Fruit fly (Drosophila melanogaster) whole organism, prepupa: ENCODE results near the gene CG9154.

Source experiments
- Blimp-1 ChIP-seq: fragments of 200-800 bp; sonication (Bioruptor generic); optimal IDR thresholded peaks from 3 replicates; lab custom pipeline; 2017; ENCODE audit warnings: missing biosample characterization, missing genetic modification characterization, mild to moderate bottlenecking, moderate library complexity, missing genetic modification reagents
- CG10669 ChIP-seq: fragments of 200-800 bp; sonication (Bioruptor generic); optimal IDR thresholded peaks from 3 replicates; lab custom pipeline; 2018; ENCODE audit warnings: missing biosample characterization, mild to moderate bottlenecking, missing genetic modification characterization, moderate library complexity
- CG11294 ChIP-seq: fragments of 200-800 bp; sonication (Bioruptor generic); IDR thresholded peaks from 2 replicates; pipeline ENCODE4 v1.3.6; 2022; ENCODE audit warnings: missing biosample characterization, missing genetic modification characterization
- CG11902 ChIP-seq: fragments of 200-800 bp; sonication (Bioruptor generic); optimal IDR thresholded peaks from 3 replicates; lab custom pipeline; 2016; ENCODE audit warnings: missing biosample characterization, missing genetic modification characterization
- CG15336 ChIP-seq: fragments of 200-800 bp; sonication (Bioruptor generic); IDR thresholded peaks from 2 replicates; pipeline ENCODE4 v1.3.6; 2022; ENCODE audit warnings: missing biosample characterization, missing genetic modification characterization
- CG1621 ChIP-seq: fragments of 200-800 bp; sonication (Bioruptor generic); optimal IDR thresholded peaks from 3 replicates; lab custom pipeline; 2018; ENCODE audit warnings: missing biosample characterization, mild to moderate bottlenecking, missing genetic modification characterization
- CG16779 ChIP-seq: fragments of 200-800 bp; sonication (Bioruptor generic); optimal IDR thresholded peaks from 3 replicates; lab custom pipeline; 2017; ENCODE audit warnings: missing biosample characterization, mild to moderate bottlenecking, missing genetic modification characterization
- CG3032 ChIP-seq: fragments of 200-800 bp; optimal IDR thresholded peaks from 2 replicates; lab custom pipeline; 2019; ENCODE audit warnings: missing biosample characterization, mild to moderate bottlenecking, missing genetic modification characterization, moderate library complexity
- CG31627 ChIP-seq: fragments of 200-800 bp; sonication (Bioruptor generic); optimal IDR thresholded peaks from 3 replicates; lab custom pipeline; 2016; ENCODE audit warnings: missing biosample characterization, missing genetic modification characterization
- CG32006 ChIP-seq: fragments of 200-800 bp; sonication (Bioruptor generic); optimal IDR thresholded peaks from 3 replicates; lab custom pipeline; 2017; ENCODE audit warnings: missing biosample characterization, mild to moderate bottlenecking, missing genetic modification characterization
- CG34406 ChIP-seq: fragments of 200-800 bp; sonication (Bioruptor generic); optimal IDR thresholded peaks from 3 replicates; lab custom pipeline; 2016; ENCODE audit warnings: missing biosample characterization, missing genetic modification characterization
- CG3919 ChIP-seq: fragments of 200-800 bp; sonication (Bioruptor generic); optimal IDR thresholded peaks from 3 replicates; lab custom pipeline; 2016; ENCODE audit warnings: missing biosample characterization, missing genetic modification characterization
- CG4318 ChIP-seq: fragments of 200-800 bp; sonication (Bioruptor generic); optimal IDR thresholded peaks from 3 replicates; lab custom pipeline; 2017; ENCODE audit warnings: missing biosample characterization, mild to moderate bottlenecking, missing genetic modification characterization
- CG6163 ChIP-seq: fragments of 200-800 bp; sonication (Bioruptor generic); IDR thresholded peaks from 3 replicates; pipeline ENCODE4 v1.3.6; 2022; ENCODE audit warnings: missing biosample characterization, missing genetic modification characterization
- CG6276 ChIP-seq: fragments of 200-800 bp; sonication (Bioruptor generic); optimal IDR thresholded peaks from 2 replicates; lab custom pipeline; 2017; ENCODE audit warnings: missing biosample characterization, mild to moderate bottlenecking, missing genetic modification characterization
- CG6792 ChIP-seq: fragments of 200-800 bp; sonication (Bioruptor generic); optimal IDR thresholded peaks from 3 replicates; lab custom pipeline; 2016; ENCODE audit warnings: missing biosample characterization, missing genetic modification characterization
- CG6808 ChIP-seq: fragments of 200-800 bp; sonication (Bioruptor generic); optimal IDR thresholded peaks from 3 replicates; lab custom pipeline; 2017; ENCODE audit warnings: missing biosample characterization, missing genetic modification characterization, mild to moderate bottlenecking, moderate library complexity, missing genetic modification reagents
- CG6854 ChIP-seq: fragments of 200-800 bp; sonication (Bioruptor generic); optimal IDR thresholded peaks from 2 replicates; lab custom pipeline; 2017; ENCODE audit warnings: missing biosample characterization, mild to moderate bottlenecking, missing genetic modification characterization
- CG7368 ChIP-seq: fragments of 200-800 bp; sonication (Bioruptor generic); optimal IDR thresholded peaks from 3 replicates; lab custom pipeline; 2016; ENCODE audit warnings: missing biosample characterization, missing genetic modification characterization
- CG8119 ChIP-seq: fragments of 200-800 bp; sonication (Bioruptor generic); IDR thresholded peaks from 3 replicates; pipeline ENCODE4 v1.3.6; 2022; ENCODE audit warnings: missing biosample characterization, missing genetic modification characterization
- CG8319 ChIP-seq: fragments of 200-800 bp; sonication (Bioruptor generic); optimal IDR thresholded peaks from 3 replicates; lab custom pipeline; 2016; ENCODE audit warnings: missing biosample characterization, missing genetic modification characterization
- CG8632 ChIP-seq: fragments of 200-800 bp; sonication (Bioruptor generic); optimal IDR thresholded peaks from 3 replicates; lab custom pipeline; 2016; ENCODE audit warnings: missing biosample characterization, missing genetic modification characterization
- CG9139 ChIP-seq: fragments of 200-800 bp; sonication (Bioruptor generic); optimal IDR thresholded peaks from 3 replicates; lab custom pipeline; 2017; ENCODE audit warnings: missing biosample characterization, mild to moderate bottlenecking, missing genetic modification characterization
- Eip75B ChIP-seq: fragments of 200-800 bp; sonication (Bioruptor generic); optimal IDR thresholded peaks from 3 replicates; lab custom pipeline; 2016; ENCODE audit warnings: missing biosample characterization, missing genetic modification characterization
- Eip78C ChIP-seq: fragments of 200-800 bp; sonication (Bioruptor generic); peaks from one replicate; lab custom pipeline; 2016; ENCODE audit warnings: missing biosample characterization, missing genetic modification characterization
- Eip93F ChIP-seq: fragments of 200-800 bp; sonication (Bioruptor generic); optimal IDR thresholded peaks from 2 replicates; lab custom pipeline; 2016; ENCODE audit warnings: missing biosample characterization, mild to moderate bottlenecking, missing genetic modification characterization
- Ets21C ChIP-seq: fragments of 200-800 bp; sonication (Bioruptor generic); optimal IDR thresholded peaks from 3 replicates; lab custom pipeline; 2016; ENCODE audit warnings: missing biosample characterization, missing genetic modification characterization
- Hr38 ChIP-seq: sonication (Bioruptor generic); optimal IDR thresholded peaks from 2 replicates; lab custom pipeline; 2016; ENCODE audit warnings: missing biosample characterization, missing genetic modification characterization
- Hr39 ChIP-seq: fragments of 200-800 bp; sonication (Bioruptor generic); optimal IDR thresholded peaks from 2 replicates; lab custom pipeline; 2016; ENCODE audit warnings: missing biosample characterization, missing genetic modification characterization
- Hr4 ChIP-seq: fragments of 200-800 bp; sonication (Bioruptor generic); optimal IDR thresholded peaks from 3 replicates; lab custom pipeline; 2016; ENCODE audit warnings: missing biosample characterization, missing genetic modification characterization
- Lpt ChIP-seq: fragments of 200-800 bp; sonication (Bioruptor generic); optimal IDR thresholded peaks from 3 replicates; lab custom pipeline; 2016; ENCODE audit warnings: missing biosample characterization, missing genetic modification characterization
- Met ChIP-seq: fragments of 200-800 bp; sonication (Bioruptor generic); optimal IDR thresholded peaks from 3 replicates; lab custom pipeline; 2016; ENCODE audit warnings: missing biosample characterization, missing genetic modification characterization
- OdsH ChIP-seq: fragments of 200-800 bp; sonication (Bioruptor generic); optimal IDR thresholded peaks from 3 replicates; lab custom pipeline; 2016; ENCODE audit warnings: missing biosample characterization, missing genetic modification characterization
- Smox ChIP-seq: fragments of 200-800 bp; sonication (Bioruptor generic); optimal IDR thresholded peaks from 3 replicates; lab custom pipeline; 2016; ENCODE audit warnings: missing biosample characterization, missing genetic modification characterization
- Sox102F ChIP-seq: fragments of 200-800 bp; sonication (Bioruptor generic); optimal IDR thresholded peaks from 2 replicates; lab custom pipeline; 2016; ENCODE audit warnings: missing biosample characterization, mild to moderate bottlenecking, missing genetic modification characterization
- Sox14 ChIP-seq: fragments of 200-800 bp; sonication (Bioruptor generic); optimal IDR thresholded peaks from 3 replicates; lab custom pipeline; 2016; ENCODE audit warnings: missing biosample characterization, missing genetic modification characterization
- Sox15 ChIP-seq: fragments of 200-800 bp; sonication (Bioruptor generic); optimal IDR thresholded peaks from 3 replicates; lab custom pipeline; 2016; ENCODE audit warnings: missing biosample characterization, missing genetic modification characterization
- acj6 ChIP-seq: fragments of 200-800 bp; sonication (Bioruptor generic); optimal IDR thresholded peaks from 3 replicates; lab custom pipeline; 2016; ENCODE audit warnings: missing biosample characterization, missing genetic modification characterization
- cyc ChIP-seq: fragments of 200-800 bp; sonication (Bioruptor generic); optimal IDR thresholded peaks from 3 replicates; lab custom pipeline; 2016; ENCODE audit warnings: missing biosample characterization, missing genetic modification characterization
- dac ChIP-seq: fragments of 200-800 bp; sonication (Bioruptor generic); optimal IDR thresholded peaks from 2 replicates; lab custom pipeline; 2017; ENCODE audit warnings: missing biosample characterization, mild to moderate bottlenecking, missing genetic modification characterization
- eg ChIP-seq: fragments of 200-800 bp; sonication (Bioruptor generic); IDR thresholded peaks from 3 replicates; pipeline ENCODE4 v1.3.6; 2022; ENCODE audit warnings: missing biosample characterization, missing genetic modification characterization
- esn ChIP-seq: fragments of 200-800 bp; sonication (Bioruptor generic); optimal IDR thresholded peaks from 2 replicates; lab custom pipeline; 2016; ENCODE audit warnings: missing biosample characterization, mild to moderate bottlenecking, missing genetic modification characterization, moderate library complexity
- fd59A ChIP-seq: fragments of 200-800 bp; sonication (Bioruptor generic); optimal IDR thresholded peaks from 2 replicates; lab custom pipeline; 2017; ENCODE audit warnings: missing biosample characterization, mild to moderate bottlenecking, missing genetic modification characterization, missing genetic modification reagents
- fd85E ChIP-seq: fragments of 200-800 bp; sonication (Bioruptor generic); optimal IDR thresholded peaks from 3 replicates; lab custom pipeline; 2016; ENCODE audit warnings: missing biosample characterization, missing genetic modification characterization
- fkh ChIP-seq: fragments of 200-800 bp; sonication (Bioruptor generic); optimal IDR thresholded peaks from 3 replicates; lab custom pipeline; 2017; ENCODE audit warnings: missing biosample characterization, mild to moderate bottlenecking, missing genetic modification characterization, moderate library complexity
- lz ChIP-seq: fragments of 200-800 bp; sonication (Bioruptor generic); optimal IDR thresholded peaks from 3 replicates; lab custom pipeline; 2016; ENCODE audit warnings: missing biosample characterization, missing genetic modification characterization
- net ChIP-seq: fragments of 200-800 bp; sonication (Bioruptor generic); optimal IDR thresholded peaks from 3 replicates; lab custom pipeline; 2016; ENCODE audit warnings: missing biosample characterization, missing genetic modification characterization
- pdm3 ChIP-seq: fragments of 200-800 bp; sonication (Bioruptor generic); optimal IDR thresholded peaks from 3 replicates; lab custom pipeline; 2016; ENCODE audit warnings: missing biosample characterization, missing genetic modification characterization
- salr ChIP-seq, 2 experiments: fragments of 200-800 bp; sonication (Bioruptor generic); optimal IDR thresholded peaks; 3 replicates each; lab custom pipeline; 2016 to 2018; ENCODE audit warnings: missing biosample characterization in 2 of 2, missing genetic modification characterization in 2 of 2, mild to moderate bottlenecking in 1 of 2
- ss ChIP-seq, 2 experiments: fragments of 200-800 bp; sonication (Bioruptor generic); optimal IDR thresholded peaks; 2 replicates in 1 of 2; 3 replicates in 1 of 2; lab custom pipeline; 2017 to 2018; ENCODE audit warnings: mild to moderate bottlenecking in 2 of 2, missing biosample characterization in 2 of 2, missing genetic modification characterization in 2 of 2, moderate library complexity in 1 of 2
- svp ChIP-seq: fragments of 200-800 bp; sonication (Bioruptor generic); peaks from one replicate; lab custom pipeline; 2016; ENCODE audit warnings: missing biosample characterization, missing genetic modification characterization
- topi ChIP-seq: fragments of 200-800 bp; sonication (Bioruptor generic); optimal IDR thresholded peaks from 3 replicates; lab custom pipeline; 2016; ENCODE audit warnings: missing biosample characterization, missing genetic modification characterization
- vri ChIP-seq: fragments of 200-800 bp; sonication (Bioruptor generic); optimal IDR thresholded peaks from 3 replicates; lab custom pipeline; 2016; ENCODE audit warnings: missing biosample characterization, mild to moderate bottlenecking, missing genetic modification characterization

Gene CG9154

dm6 chr2L:6051212-6051621, 19.3 kb downstream of the CG9154 start:
- TF ChIP-seq Sox14: peak; percentile 96
- TF ChIP-seq CG6276 (GFP tag; lab: Kevin White, UChicago): peak; percentile 95
- no peak for TF ChIP-seq CG4318
- TF ChIP-seq CG6808 (GFP tag; lab: Kevin White, UChicago): peak; percentile 93
- peak; percentile 94 for TF ChIP-seq CG1621 (tag; lab: Kevin White, UChicago)
- peak; percentile 91 for TF ChIP-seq CG11294
- peak; percentile 92 for TF ChIP-seq Lpt (GFP tag; lab: Kevin White, UChicago)
- TF ChIP-seq svp (GFP tag; lab: Kevin White, UChicago): peak; percentile 98
- peak; percentile 94 for TF ChIP-seq CG9139 (GFP tag; lab: Kevin White, UChicago)
- TF ChIP-seq CG8319 (GFP tag; lab: Kevin White, UChicago): peak; percentile 88
- peak; percentile 97 for TF ChIP-seq Hr4 (GFP tag; lab: Kevin White, UChicago)
- TF ChIP-seq Met (GFP tag; lab: Kevin White, UChicago): peak; percentile 96
- peak; percentile 97 for TF ChIP-seq CG3919 (GFP tag; lab: Kevin White, UChicago)
- TF ChIP-seq ss (GFP tag; optimal IDR thresholded peaks at IDR 0.05; lab: Kevin White, UChicago): peak; percentile 96
- TF ChIP-seq CG7368 (GFP tag; lab: Kevin White, UChicago): peak; percentile 93
- TF ChIP-seq Eip78C: peak; percentile 99
- TF ChIP-seq Hr39 (GFP tag; lab: Kevin White, UChicago): peak; percentile 93
- peak; percentile 94 for TF ChIP-seq CG31627 (GFP tag; lab: Kevin White, UChicago)
- TF ChIP-seq Ets21C (GFP tag; lab: Kevin White, UChicago): peak; percentile 88
- TF ChIP-seq topi (GFP tag; lab: Kevin White, UChicago): peak; percentile 98
- TF ChIP-seq fd85E (GFP tag; lab: Kevin White, UChicago): peak; percentile 86
- peak; percentile 96 for TF ChIP-seq pdm3 (GFP tag; lab: Kevin White, UChicago)
- TF ChIP-seq Eip93F (GFP tag; lab: Kevin White, UChicago): peak; percentile 94
- peak; percentile 94 for TF ChIP-seq CG16779 (tag; lab: Kevin White, UChicago)
- peak; percentile 97 for TF ChIP-seq eg (GFP tag; lab: Robert Waterston, UW)
- peak; percentile 82 for TF ChIP-seq Sox15 (GFP tag; lab: Kevin White, UChicago)
- peak; percentile 79 for TF ChIP-seq CG11902
- TF ChIP-seq Smox (GFP tag; lab: Kevin White, UChicago): peak; percentile 96
- TF ChIP-seq OdsH: peak; percentile 95
- peak; percentile 98 for TF ChIP-seq esn
- peak; percentile 96 for TF ChIP-seq vri
- peak; percentile 97 for TF ChIP-seq lz
- TF ChIP-seq CG3032 (tag; lab: Kevin White, UChicago): peak; percentile 93
- peak; percentile 99 for TF ChIP-seq CG15336 (GFP tag; lab: Robert Waterston, UW)
- peak; percentile 98 for TF ChIP-seq net (GFP tag; lab: Kevin White, UChicago)
- TF ChIP-seq Sox102F (GFP tag; lab: Kevin White, UChicago): peak; percentile 97
- TF ChIP-seq dac (GFP tag; lab: Kevin White, UChicago): peak; percentile 92
- peak; percentile 97 for TF ChIP-seq CG32006 (GFP tag; lab: Kevin White, UChicago)
- TF ChIP-seq CG6792 (GFP tag; lab: Kevin White, UChicago): peak; percentile 97
- TF ChIP-seq fd59A (GFP tag; lab: Kevin White, UChicago): peak; percentile 88
- TF ChIP-seq cyc (GFP tag; lab: Kevin White, UChicago): peak; percentile 93
- TF ChIP-seq fkh: no peak
- peak; percentile 97 for TF ChIP-seq Eip75B
- TF ChIP-seq CG8632 (GFP tag; lab: Kevin White, UChicago): peak; percentile 94
- peak; percentile 96 for TF ChIP-seq CG34406
- peak; percentile 94 for TF ChIP-seq acj6
- TF ChIP-seq Blimp-1: peak; percentile 81
- TF ChIP-seq CG6854 (GFP tag; lab: Kevin White, UChicago): peak; percentile 95
- no peak for TF ChIP-seq Hr38 (GFP tag; lab: Kevin White, UChicago)
- TF ChIP-seq CG6163 (GFP tag; lab: Robert Waterston, UW): peak; percentile 98
- peak; percentile 98 for TF ChIP-seq CG8119 (GFP tag; lab: Robert Waterston, UW)
- peak; percentile 89 for TF ChIP-seq CG10669 (GFP tag; lab: Kevin White, UChicago)
- TF ChIP-seq salr (GFP tag; optimal IDR thresholded peaks at IDR 0.05; lab: Kevin White, UChicago): peak; percentile 90
